Worm (Caenorhabditis elegans): ENCODE results near the gene T10G3.8.

T10G3.8 gene

ce11 chrV:13488297-13488803, 12.1 kb upstream of the T10G3.8 start:
- TF ChIP-seq nhr-19 (GFP tag; conservative IDR thresholded peaks at IDR 0.05) (0 out of 2 replicates have a peak, but pooled peaks have one; percentile 14), irx-1 (tag; optimal IDR thresholded peaks at IDR 0.05) (no peak), xbp-1 (tag; optimal IDR thresholded peaks at IDR 0.05) (no peak), pag-3 (tag; optimal IDR thresholded peaks at IDR 0.05; ENCODE audit: borderline replicate concordance, insufficient read depth) (no peak), unc-130 (tag; optimal IDR thresholded peaks at IDR 0.05) (peak; percentile 31), lin-14 (GFP tag; optimal IDR thresholded peaks at IDR 0.05) (peak; percentile 37), nhr-71 (tag; optimal IDR thresholded peaks at IDR 0.05) (peak; percentile 4), nhr-85 (tag) (peak; percentile 85), grh-1 (GFP tag; IDR thresholded peaks at IDR 0.05) (peak; percentile 61; the same call in 1 of the 2 replicates), lsy-2 (tag; optimal IDR thresholded peaks at IDR 0.05) (peak in 1 of 2 experiments; percentile 30), efl-1 (optimal IDR thresholded peaks at IDR 0.05) (no peak), efl-1 (GFP tag; optimal IDR thresholded peaks at IDR 0.05 in 1 of 2) (peak in 1 of 2 experiments; percentile 3), blmp-1 (tag; optimal IDR thresholded peaks at IDR 0.05) (peak; percentile 34), nhr-20 (tag; optimal IDR thresholded peaks at IDR 0.05) (peak; percentile 40), elt-3 (tag; optimal IDR thresholded peaks at IDR 0.05) (peak in 1 of 6 experiments; percentile 63), lin-13 (GFP tag; optimal IDR thresholded peaks at IDR 0.05) (no peak)

DNA sequence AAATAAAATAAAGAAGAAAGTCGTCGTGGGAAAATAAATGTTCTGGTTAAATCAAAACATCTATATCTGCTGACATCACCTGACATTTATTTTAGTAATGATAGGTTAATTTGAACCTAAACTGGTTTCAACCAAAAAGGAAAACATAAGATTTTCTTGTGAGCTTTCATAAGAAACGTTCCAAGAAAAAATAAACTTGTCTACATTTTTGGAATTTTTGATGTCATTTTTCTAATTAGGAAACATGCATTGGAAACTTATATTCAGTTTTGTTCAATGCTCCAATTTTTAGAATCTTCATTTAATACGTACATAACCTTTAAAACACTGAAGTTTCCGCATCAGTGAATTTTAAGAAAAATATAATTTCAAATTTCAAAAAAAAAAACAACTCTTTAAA, 9.5 kb upstream of the T10G3.8 start:
- TF ChIP-seq ceh-8 (GFP tag; optimal IDR thresholded peaks at IDR 0.05) (no peak), nhr-84 (tag; optimal IDR thresholded peaks at IDR 0.05) (no peak), fkh-8 (tag; optimal IDR thresholded peaks at IDR 0.05) (peak; percentile 57), nhr-71 (tag; optimal IDR thresholded peaks at IDR 0.05) (peak; percentile 42), sox-4 (tag; optimal IDR thresholded peaks at IDR 0.05) (peak; percentile 69)

DNA sequence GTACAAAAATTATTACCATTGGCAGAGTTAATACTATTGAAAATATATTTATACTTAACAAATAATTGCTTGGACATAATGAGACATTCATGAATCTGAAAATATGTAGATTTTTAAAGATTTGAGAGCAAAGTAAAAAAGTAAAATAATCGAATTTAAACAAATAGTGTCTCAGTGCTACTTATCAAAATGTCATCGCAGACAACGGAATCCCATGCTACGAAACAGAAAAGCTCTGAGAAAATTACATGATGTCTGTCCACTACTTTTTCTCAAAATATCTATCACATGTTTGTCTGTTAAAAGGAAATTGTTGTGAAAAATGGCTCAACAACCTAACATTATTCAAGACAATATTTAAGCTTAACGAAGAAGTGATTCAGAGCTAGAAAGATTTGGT, 8.1 kb upstream of the T10G3.8 start, which contains the start of gene T10G3.4:
Gene T10G3.4 (minus strand): TSS at position 101 of the 400 bp plus-strand sequence.
- TF ChIP-seq swsn-7 (tag; optimal IDR thresholded peaks at IDR 0.05) (no peak), nhr-71 (tag; optimal IDR thresholded peaks at IDR 0.05) (peak; percentile 8), fkh-8 (tag; optimal IDR thresholded peaks at IDR 0.05) (peak; percentile 7)

ce11 chrV:13479766-13480165, 3.5 kb upstream of the T10G3.8 start, which contains the start of gene T10G3.2:
TSS of gene T10G3.2 (minus strand) at chrV:13479866.
- TF ChIP-seq mdl-1 (tag; optimal IDR thresholded peaks at IDR 0.05): no peak
- TF ChIP-seq fkh-8 (tag; optimal IDR thresholded peaks at IDR 0.05): no peak
- no peak for TF ChIP-seq unc-130 (tag; optimal IDR thresholded peaks at IDR 0.05)
- no peak for TF ChIP-seq snpc-4 (tag; optimal IDR thresholded peaks at IDR 0.05)
- TF ChIP-seq nhr-19 (GFP tag; conservative IDR thresholded peaks at IDR 0.05): no peak
- TF ChIP-seq dpl-1 (GFP tag; optimal IDR thresholded peaks at IDR 0.05): no peak
- no peak for TF ChIP-seq zip-4 (GFP tag; optimal IDR thresholded peaks at IDR 0.05)
- TF ChIP-seq lin-14 (GFP tag; optimal IDR thresholded peaks at IDR 0.05): no peak
- TF ChIP-seq aha-1 (tag; optimal IDR thresholded peaks at IDR 0.05): no peak
- no peak for TF ChIP-seq ces-1 (GFP tag; optimal IDR thresholded peaks at IDR 0.05)

- TF ChIP-seq efl-1 (optimal IDR thresholded peaks at IDR 0.05): peak in 1 of 2 experiments; percentile 22
- TF ChIP-seq efl-1 (GFP tag; optimal IDR thresholded peaks at IDR 0.05 in 1 of 2): peak in 1 of 2 experiments; percentile 56
- TF ChIP-seq unc-130 (tag; optimal IDR thresholded peaks at IDR 0.05): peak; percentile 37
- TF ChIP-seq ceh-90 (tag; optimal IDR thresholded peaks at IDR 0.05): no peak
- TF ChIP-seq unc-62 (GFP tag; optimal IDR thresholded peaks at IDR 0.05): no peak
- TF ChIP-seq nhr-19 (GFP tag; conservative IDR thresholded peaks at IDR 0.05): peak; percentile 52
- peak; percentile 85 for TF ChIP-seq nhr-71 (tag; optimal IDR thresholded peaks at IDR 0.05)
- no peak for TF ChIP-seq tlp-1 (tag; optimal IDR thresholded peaks at IDR 0.05)
- no peak for TF ChIP-seq nhr-76 (tag; optimal IDR thresholded peaks at IDR 0.05)
- peak; percentile 8 for TF ChIP-seq tbx-2 (tag; optimal IDR thresholded peaks at IDR 0.05)
- TF ChIP-seq xbp-1 (tag; optimal IDR thresholded peaks at IDR 0.05): no peak
- no peak for TF ChIP-seq vab-15 (tag; optimal IDR thresholded peaks at IDR 0.05)
- no peak for TF ChIP-seq zip-4 (GFP tag; optimal IDR thresholded peaks at IDR 0.05)
- peak; percentile 31 for TF ChIP-seq nhr-20 (tag; optimal IDR thresholded peaks at IDR 0.05)
- no peak for TF ChIP-seq elt-2 (tag; optimal IDR thresholded peaks at IDR 0.05)
- peak; percentile 75 for TF ChIP-seq rnt-1 (tag; optimal IDR thresholded peaks at IDR 0.05)
- TF ChIP-seq isw-1 (GFP tag; IDR thresholded peaks at IDR 0.05): no peak
- TF ChIP-seq fkh-10 (GFP tag; optimal IDR thresholded peaks at IDR 0.05): no peak
- peak; percentile 17 for TF ChIP-seq ztf-4 (tag; optimal IDR thresholded peaks at IDR 0.05)
- no peak for TF ChIP-seq sptf-1 (tag; optimal IDR thresholded peaks at IDR 0.05)
- TF ChIP-seq mef-2 (tag; optimal IDR thresholded peaks at IDR 0.05): no peak
- TF ChIP-seq lin-14 (GFP tag; optimal IDR thresholded peaks at IDR 0.05): peak; percentile 70
- TF ChIP-seq snu-23 (GFP tag; optimal IDR thresholded peaks at IDR 0.05): peak; percentile 40
- no peak for TF ChIP-seq snpc-4 (tag; optimal IDR thresholded peaks at IDR 0.05)
- no peak for TF ChIP-seq ceh-8 (GFP tag; optimal IDR thresholded peaks at IDR 0.05)
- TF ChIP-seq zag-1 (tag; optimal IDR thresholded peaks at IDR 0.05): no peak
- TF ChIP-seq dpl-1 (GFP tag; optimal IDR thresholded peaks at IDR 0.05): no peak
- TF ChIP-seq unc-98 (GFP tag; IDR thresholded peaks at IDR 0.05): no peak
Observed at ce11 chrV:13473467-13473866, 2.8 kb downstream of the T10G3.8 start, which contains the start of gene T10G3.1. TSS of gene T10G3.1 (minus strand) at chrV:13473679.
